Worm (Caenorhabditis elegans) whole organism, L2 larva: Measurements from ENCODE around the gene K11H12.11.

Experiments
- fos-1 ChIP-seq: fragments of 150-350 bp; optimal IDR thresholded peaks from 2 replicates; lab custom pipeline; 2014; ENCODE audit warnings: missing biosample characterization, missing genetic modification characterization
- nhr-21 ChIP-seq: fragments of 150-350 bp; optimal IDR thresholded peaks from 2 replicates; lab custom pipeline; 2014; ENCODE audit warnings: missing biosample characterization, missing genetic modification characterization

DNA sequence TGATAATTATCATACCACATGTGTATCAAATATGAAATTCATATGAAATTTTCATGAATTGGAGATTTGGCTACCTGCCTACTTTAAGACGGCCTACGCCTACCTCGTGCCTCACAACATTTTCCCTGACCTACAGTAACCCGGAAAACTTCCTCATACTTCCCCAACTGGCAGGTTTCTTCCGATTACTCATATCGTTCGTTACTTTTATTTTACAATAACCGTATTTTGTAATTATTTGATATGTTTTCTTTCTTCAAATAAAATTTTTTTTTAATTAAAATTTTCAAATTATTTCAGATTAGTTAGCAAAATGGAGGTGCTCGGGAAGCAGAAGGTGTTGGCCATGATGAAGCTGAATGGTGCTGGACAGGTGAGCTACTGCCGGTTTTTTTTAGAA lies 43.1 kb downstream of the K11H12.11 start, which contains the start of gene nhr-76:
- TF ChIP-seq fos-1 (tag; lab: Kevin White, UChicago) (no peak), nhr-21 (tag; lab: Kevin White, UChicago) (no peak)
